Worm (Caenorhabditis elegans) whole organism, L4 larva: ENCODE measurements around the gene F01D5.2.

Source experiments
- F37D6.2 ChIP-seq: sonication (generic microtip); optimal IDR thresholded peaks from 2 replicates; lab custom pipeline; 2016; ENCODE audit warnings: mild to moderate bottlenecking, missing genetic modification characterization, missing compliant biosample characterization
- R02D3.7 ChIP-seq: fragments of 150-350 bp; sonication (generic microtip); optimal IDR thresholded peaks from 3 replicates; lab custom pipeline; 2014; ENCODE audit warnings: missing biosample characterization, missing genetic modification characterization
- T26A8.4 ChIP-seq: fragments of 200-800 bp; sonication (Bioruptor generic); IDR thresholded peaks from 2 replicates; pipeline ENCODE4 v1.3.6; 2022; ENCODE audit warnings: missing genetic modification characterization, missing compliant biosample characterization
- Y105C5A.15 ChIP-seq: fragments of 200-800 bp; sonication (Bioruptor generic); IDR thresholded peaks from 2 replicates; pipeline ENCODE4 v1.3.6; 2022; ENCODE audit warnings: missing genetic modification characterization, missing compliant biosample characterization
- Y48G9A.11 ChIP-seq: fragments of 200-800 bp; sonication (Bioruptor generic); IDR thresholded peaks from 2 replicates; pipeline ENCODE4 v1.3.6; 2022; ENCODE audit warnings: missing genetic modification reagents, missing genetic modification characterization, missing compliant biosample characterization
- Y5F2A.4 ChIP-seq: fragments of 200-800 bp; sonication (Bioruptor generic); optimal IDR thresholded peaks from 2 replicates; lab custom pipeline; 2018; ENCODE audit warnings: mild to moderate bottlenecking, missing genetic modification characterization, missing compliant biosample characterization
- Y75B8A.6 ChIP-seq: fragments of 200-800 bp; sonication (Bioruptor generic); IDR thresholded peaks from 2 replicates; pipeline ENCODE4 v1.3.6; 2022; ENCODE audit warnings: missing genetic modification reagents, missing genetic modification characterization, missing compliant biosample characterization
- ZK546.5 ChIP-seq, 2 experiments: sonication (generic microtip); optimal IDR thresholded peaks; 2 replicates each; lab custom pipeline; 2017; ENCODE audit warnings: missing biosample characterization in 2 of 2, missing genetic modification characterization in 2 of 2
- ama-1 ChIP-seq: fragments of 150-350 bp; optimal IDR thresholded peaks from 2 replicates; lab custom pipeline; 2014; ENCODE audit warnings: inconsistent platforms, mixed read lengths
- arid-1 ChIP-seq: fragments of 200-800 bp; sonication (Bioruptor generic); conservative IDR thresholded peaks from 2 replicates; pipeline ENCODE4 v1.3.6; 2022; ENCODE audit warnings: missing genetic modification reagents, missing genetic modification characterization, missing compliant biosample characterization
- attf-4 ChIP-seq: sonication (generic microtip); optimal IDR thresholded peaks from 3 replicates; lab custom pipeline; 2017; ENCODE audit warnings: missing biosample characterization, missing genetic modification characterization
- ceh-20 ChIP-seq: fragments of 200-800 bp; sonication (Bioruptor generic); IDR thresholded peaks from 2 replicates; pipeline ENCODE4 v1.3.6; 2022; ENCODE audit warnings: missing genetic modification reagents, missing genetic modification characterization, missing compliant biosample characterization
- ceh-62 ChIP-seq: sonication (generic microtip); optimal IDR thresholded peaks from 2 replicates; lab custom pipeline; 2017; ENCODE audit warnings: missing biosample characterization, missing genetic modification characterization
- ceh-82 ChIP-seq: sonication (generic microtip); optimal IDR thresholded peaks from 2 replicates; lab custom pipeline; 2017; ENCODE audit warnings: missing biosample characterization, missing genetic modification characterization
- cey-2 ChIP-seq: sonication (generic microtip); optimal IDR thresholded peaks from 3 replicates; lab custom pipeline; 2017; ENCODE audit warnings: missing genetic modification characterization, mild to moderate bottlenecking, missing compliant biosample characterization, antibody characterized with exemption, borderline replicate concordance; ENCODE audit not compliant: insufficient read depth
- ctbp-1 ChIP-seq: fragments of 200-800 bp; sonication (Bioruptor generic); IDR thresholded peaks from 2 replicates; pipeline ENCODE4 v1.3.6; 2022; ENCODE audit warnings: missing genetic modification reagents, missing genetic modification characterization, missing compliant biosample characterization
- daf-12 ChIP-seq: fragments of 150-350 bp; optimal IDR thresholded peaks from 2 replicates; lab custom pipeline; 2014; ENCODE audit warnings: missing biosample characterization, missing genetic modification reagents, missing genetic modification characterization
- daf-16 ChIP-seq, 3 experiments: sonication (generic microtip); optimal IDR thresholded peaks; 2 replicates each; lab custom pipeline; 2016 to 2017; ENCODE audit warnings: missing genetic modification characterization in 3 of 3, missing genetic modification reagents in 3 of 3, mild to moderate bottlenecking in 2 of 3, missing compliant biosample characterization in 2 of 3, missing biosample characterization in 1 of 3, moderate library complexity in 1 of 3
- dmd-8 ChIP-seq: fragments of 200-800 bp; sonication (Bioruptor generic); IDR thresholded peaks from 2 replicates; pipeline ENCODE4 v1.3.6; 2022; ENCODE audit warnings: missing genetic modification characterization, missing compliant biosample characterization
- duxl-1 ChIP-seq: sonication (generic microtip); optimal IDR thresholded peaks from 2 replicates; lab custom pipeline; 2016; ENCODE audit warnings: mild to moderate bottlenecking, missing genetic modification characterization, moderate library complexity, missing compliant biosample characterization; ENCODE audit not compliant: poor library complexity
- dve-1 ChIP-seq: sonication (generic microtip); optimal IDR thresholded peaks from 2 replicates; lab custom pipeline; 2017; ENCODE audit warnings: antibody characterized with exemption, mild to moderate bottlenecking, missing genetic modification characterization, missing compliant biosample characterization; ENCODE audit not compliant: insufficient read depth
- fkh-10 ChIP-seq: fragments of 150-350 bp; optimal IDR thresholded peaks from 2 replicates; lab custom pipeline; 2014; ENCODE audit warnings: missing biosample characterization, missing genetic modification reagents, missing genetic modification characterization
- fos-1 ChIP-seq: fragments of 150-350 bp; optimal IDR thresholded peaks from 2 replicates; lab custom pipeline; 2014; ENCODE audit warnings: missing biosample characterization, missing genetic modification characterization
- gei-8 ChIP-seq: fragments of 200-800 bp; sonication (Bioruptor generic); optimal IDR thresholded peaks from 2 replicates; lab custom pipeline; 2018; ENCODE audit warnings: mild to moderate bottlenecking, missing genetic modification characterization, missing compliant biosample characterization
- hmg-1.1 ChIP-seq: fragments of 200-800 bp; sonication (Bioruptor generic); IDR thresholded peaks from 2 replicates; pipeline ENCODE4 v1.3.6; 2022; ENCODE audit warnings: missing genetic modification reagents, missing genetic modification characterization, missing compliant biosample characterization
- lin-1 ChIP-seq: fragments of 200-800 bp; sonication (Bioruptor generic); IDR thresholded peaks from 2 replicates; pipeline ENCODE4 v1.3.6; 2022; ENCODE audit warnings: missing genetic modification reagents, missing genetic modification characterization, missing compliant biosample characterization
- lin-15B ChIP-seq: fragments of 150-350 bp; sonication (generic microtip); optimal IDR thresholded peaks from 3 replicates; lab custom pipeline; 2014; ENCODE audit warnings: missing biosample characterization, missing genetic modification characterization
- lin-29 ChIP-seq: fragments of 200-800 bp; sonication (Bioruptor generic); IDR thresholded peaks from 2 replicates; pipeline ENCODE4 v1.3.6; 2022; ENCODE audit warnings: missing genetic modification reagents, missing genetic modification characterization, missing compliant biosample characterization
- lin-38 ChIP-seq: fragments of 200-800 bp; sonication (Bioruptor generic); IDR thresholded peaks from 2 replicates; pipeline ENCODE4 v1.3.6; 2022; ENCODE audit warnings: missing genetic modification reagents, missing genetic modification characterization, missing compliant biosample characterization
- lsy-2 ChIP-seq, 2 experiments: fragments of 150-350 bp in 1 of 2; sonication (generic microtip) in 1 of 2; optimal IDR thresholded peaks; 2 replicates each; lab custom pipeline; 2014 to 2017; ENCODE audit warnings: missing biosample characterization in 2 of 2, missing genetic modification characterization in 2 of 2
- madf-5 ChIP-seq, 2 experiments: fragments of 200-800 bp; sonication (Bioruptor generic); IDR thresholded peaks; 2 replicates each; pipeline ENCODE4 v1.3.6; 2022; ENCODE audit warnings: missing compliant biosample characterization in 2 of 2, missing genetic modification characterization in 2 of 2
- madf-9 ChIP-seq: fragments of 200-800 bp; sonication (Bioruptor generic); conservative IDR thresholded peaks from 2 replicates; pipeline ENCODE4 v1.3.6; 2022; ENCODE audit warnings: missing genetic modification reagents, missing genetic modification characterization, missing compliant biosample characterization
- mes-2 ChIP-seq: sonication (generic microtip); optimal IDR thresholded peaks from 2 replicates; lab custom pipeline; 2016; ENCODE audit warnings: missing genotype, mild to moderate bottlenecking, missing genetic modification characterization, missing compliant biosample characterization; ENCODE audit not compliant: poor library complexity, severe bottlenecking
- mxl-3 ChIP-seq: fragments of 200-800 bp; sonication (Bioruptor generic); optimal IDR thresholded peaks from 2 replicates; lab custom pipeline; 2018; ENCODE audit warnings: mild to moderate bottlenecking, missing genetic modification characterization, missing compliant biosample characterization
- nhr-10 ChIP-seq: fragments of 150-350 bp; optimal IDR thresholded peaks from 2 replicates; lab custom pipeline; 2014; ENCODE audit warnings: missing biosample characterization, missing genetic modification characterization
- nhr-11 ChIP-seq: fragments of 150-350 bp; optimal IDR thresholded peaks from 2 replicates; lab custom pipeline; 2014; ENCODE audit warnings: missing biosample characterization, missing genetic modification characterization
- nhr-111 ChIP-seq: fragments of 200-800 bp; sonication (Bioruptor generic); optimal IDR thresholded peaks from 2 replicates; lab custom pipeline; 2018; ENCODE audit warnings: mild to moderate bottlenecking, missing genetic modification characterization, missing compliant biosample characterization
- nhr-25 ChIP-seq: sonication (generic microtip); optimal IDR thresholded peaks from 2 replicates; lab custom pipeline; 2017; ENCODE audit warnings: missing genetic modification characterization, mild to moderate bottlenecking, missing compliant biosample characterization, antibody characterized with exemption, moderate library complexity, borderline replicate concordance; ENCODE audit not compliant: insufficient read depth
- nhr-42 ChIP-seq: fragments of 200-800 bp; sonication (Bioruptor generic); IDR thresholded peaks from 2 replicates; pipeline ENCODE4 v1.3.6; 2022; ENCODE audit warnings: missing genetic modification characterization, missing compliant biosample characterization
- nhr-77 ChIP-seq: fragments of 150-350 bp; optimal IDR thresholded peaks from 2 replicates; lab custom pipeline; 2014; ENCODE audit warnings: missing biosample characterization, missing genetic modification characterization
- rbr-2 ChIP-seq: sonication (generic microtip); optimal IDR thresholded peaks from 2 replicates; lab custom pipeline; 2016; ENCODE audit warnings: missing genotype, missing genetic modification characterization, missing compliant biosample characterization
- saeg-2 ChIP-seq: fragments of 200-800 bp; sonication (Bioruptor generic); IDR thresholded peaks from 2 replicates; pipeline ENCODE4 v1.3.6; 2022; ENCODE audit warnings: missing genetic modification reagents, missing genetic modification characterization, missing compliant biosample characterization
- snpc-1.2 ChIP-seq: fragments of 200-800 bp; sonication (Bioruptor generic); IDR thresholded peaks from 2 replicates; pipeline ENCODE4 v1.3.6; 2022; ENCODE audit warnings: missing genetic modification reagents, missing genetic modification characterization, missing compliant biosample characterization
- spr-3 ChIP-seq: fragments of 200-800 bp; sonication (Bioruptor generic); optimal IDR thresholded peaks from 2 replicates; lab custom pipeline; 2018; ENCODE audit warnings: mild to moderate bottlenecking, missing genetic modification characterization, missing compliant biosample characterization
- vab-7 ChIP-seq: fragments of 200-800 bp; sonication (Bioruptor generic); IDR thresholded peaks from 2 replicates; pipeline ENCODE4 v1.3.6; 2022; ENCODE audit warnings: missing genetic modification reagents, missing genetic modification characterization, missing compliant biosample characterization
- zag-1 ChIP-seq: fragments of 150-350 bp; optimal IDR thresholded peaks from 2 replicates; lab custom pipeline; 2014; ENCODE audit warnings: missing biosample characterization, missing genetic modification characterization
- zfp-2 ChIP-seq: sonication (generic microtip); optimal IDR thresholded peaks from 2 replicates; lab custom pipeline; 2016; ENCODE audit warnings: mild to moderate bottlenecking, missing genetic modification characterization, missing compliant biosample characterization
- zip-11 ChIP-seq: fragments of 200-800 bp; sonication (Bioruptor generic); IDR thresholded peaks from 2 replicates; pipeline ENCODE4 v1.3.6; 2022; ENCODE audit warnings: missing genetic modification characterization, missing compliant biosample characterization
- zip-2 ChIP-seq: fragments of 150-350 bp; optimal IDR thresholded peaks from 2 replicates; lab custom pipeline; 2014; ENCODE audit warnings: missing biosample characterization, missing genetic modification characterization
- ztf-11 ChIP-seq: fragments of 150-350 bp; optimal IDR thresholded peaks from 2 replicates; lab custom pipeline; 2014; ENCODE audit warnings: missing biosample characterization, missing genetic modification characterization
- ztf-7 ChIP-seq: fragments of 150-350 bp; optimal IDR thresholded peaks from 2 replicates; lab custom pipeline; 2014; ENCODE audit warnings: missing biosample characterization, missing genetic modification characterization

The F01D5.2 gene

ce11 chrII:13976161-13976560, 22.7 kb downstream of the F01D5.2 start, which contains the start of gene Y39G8B.2 (continued):
- no peak; the same call in 1 of the 2 replicates for TF ChIP-seq ctbp-1 (GFP tag; lab: Robert Waterston, UW)
- peak; percentile 66 for TF ChIP-seq nhr-25
- TF ChIP-seq nhr-77 (tag; lab: Kevin White, UChicago), result peak; percentile 98
- TF ChIP-seq fkh-10, result peak; percentile 59
- TF ChIP-seq hmg-1.1, result peak; percentile 92
- peak; percentile 73; the same call in 1 of the 2 replicates for TF ChIP-seq ceh-20 (GFP tag; lab: Robert Waterston, UW)
- TF ChIP-seq Y5F2A.4 (GFP tag; lab: Kevin White, UChicago), result no peak
- TF ChIP-seq ceh-62 (tag; lab: Kevin White, UChicago), result no peak
- TF ChIP-seq attf-4, result no peak
- TF ChIP-seq ztf-7 (tag; lab: Kevin White, UChicago), result no peak
- no peak for TF ChIP-seq spr-3 (GFP tag; lab: Kevin White, UChicago)
- TF ChIP-seq mxl-3 (GFP tag; lab: Kevin White, UChicago), result peak; percentile 76
- peak; percentile 88 for TF ChIP-seq rbr-2 (tag; lab: Kevin White, UChicago)
- no peak for TF ChIP-seq zip-2 (tag; lab: Kevin White, UChicago)
- TF ChIP-seq nhr-42, result peak; percentile 88
- peak; percentile 14 for TF ChIP-seq zfp-2 (tag; lab: Kevin White, UChicago)
- no peak for TF ChIP-seq ceh-82 (tag; lab: Kevin White, UChicago)
- TF ChIP-seq Y75B8A.6, result no peak
- TF ChIP-seq duxl-1 (tag; lab: Kevin White, UChicago), result no peak
- TF ChIP-seq T26A8.4 (GFP tag; lab: Robert Waterston, UW), result no peak
- peak; percentile 64 to 93 for TF ChIP-seq lsy-2 (tag; optimal IDR thresholded peaks at IDR 0.05; lab: Kevin White, UChicago)
- TF ChIP-seq cey-2 (tag; lab: Kevin White, UChicago), result no peak
- TF ChIP-seq lin-1 (GFP tag; lab: Robert Waterston, UW), result 0 out of 2 replicates have a peak, but pooled peaks have one; percentile 16
- TF ChIP-seq nhr-11, result peak; percentile 72
- TF ChIP-seq ZK546.5 (tag; optimal IDR thresholded peaks at IDR 0.05; lab: Kevin White, UChicago), result no peak
- peak; percentile 37; the same call in 1 of the 2 replicates for TF ChIP-seq lin-29 (GFP tag; lab: Robert Waterston, UW)
- TF ChIP-seq dve-1 (tag; lab: Kevin White, UChicago), result peak; percentile 89
- no peak for TF ChIP-seq madf-5 (GFP tag; IDR thresholded peaks at IDR 0.05; lab: Robert Waterston, UW)
- no peak for TF ChIP-seq R02D3.7 (tag; lab: Kevin White, UChicago)
- no peak for TF ChIP-seq ama-1 (lab: Kevin White, UChicago)
- no peak for TF ChIP-seq zip-11 (GFP tag; lab: Robert Waterston, UW)
- no peak for TF ChIP-seq daf-16 (GFP tag; optimal IDR thresholded peaks at IDR 0.05; lab: Kevin White, UChicago)
- peak; percentile 71 for TF ChIP-seq daf-16 (tag; optimal IDR thresholded peaks at IDR 0.05; lab: Kevin White, UChicago)
- no peak for TF ChIP-seq fos-1 (tag; lab: Kevin White, UChicago)
- TF ChIP-seq dmd-8 (GFP tag; lab: Robert Waterston, UW), result no peak
- TF ChIP-seq ztf-11, result no peak
- TF ChIP-seq arid-1 (GFP tag; lab: Robert Waterston, UW), result no peak
- TF ChIP-seq Y105C5A.15, result no peak
- no peak for TF ChIP-seq saeg-2 (GFP tag; lab: Robert Waterston, UW)
- no peak for TF ChIP-seq zag-1 (tag; lab: Kevin White, UChicago)
- no peak for TF ChIP-seq lin-38 (GFP tag; lab: Robert Waterston, UW)
- TF ChIP-seq snpc-1.2 (GFP tag; lab: Robert Waterston, UW), result peak; percentile 51; the same call in 1 of the 2 replicates
- TF ChIP-seq Y48G9A.11 (GFP tag; lab: Robert Waterston, UW), result no peak
- peak; percentile 57; the same call in 1 of the 2 replicates for TF ChIP-seq madf-9
- peak; percentile 90 for TF ChIP-seq mes-2
- no peak for TF ChIP-seq nhr-10 (tag; lab: Kevin White, UChicago)
- TF ChIP-seq gei-8 (GFP tag; lab: Kevin White, UChicago), result no peak
- TF ChIP-seq nhr-111 (GFP tag; lab: Kevin White, UChicago), result no peak
- peak; percentile 75 for TF ChIP-seq lin-15B (tag; lab: Kevin White, UChicago)
- no peak for TF ChIP-seq daf-12 (tag; lab: Kevin White, UChicago)
- no peak for TF ChIP-seq vab-7
- TF ChIP-seq F37D6.2 (tag; lab: Kevin White, UChicago), result no peak
